Fruit fly (Drosophila melanogaster) whole organism, embryonic: ENCODE measurements around the gene ebo.
A peak's percentile ranks its signal among the peaks of the same experiment; 100 is the strongest.

ENCODE experiments used
- Atf3 ChIP-seq: fragments of 200-800 bp; sonication (Bioruptor generic); optimal IDR thresholded peaks from 3 replicates; lab custom pipeline; 2016; ENCODE audit warnings: missing biosample characterization, missing genetic modification characterization
- B-H1 ChIP-seq: fragments of 200-800 bp; sonication (Bioruptor generic); IDR thresholded peaks from 3 replicates; pipeline ENCODE4 v1.3.6; 2022; ENCODE audit warnings: missing biosample characterization, missing genetic modification characterization
- Blimp-1 ChIP-seq: fragments of 200-800 bp; sonication (Bioruptor generic); optimal IDR thresholded peaks from 3 replicates; lab custom pipeline; 2018; ENCODE audit warnings: missing biosample characterization, missing genetic modification characterization, mild to moderate bottlenecking, moderate library complexity, missing genetic modification reagents
- CG10267 ChIP-seq: fragments of 200-800 bp; sonication (Bioruptor generic); optimal IDR thresholded peaks from 2 replicates; lab custom pipeline; 2018; ENCODE audit warnings: missing biosample characterization, mild to moderate bottlenecking, missing genetic modification characterization, moderate library complexity
- CG10979 ChIP-seq: fragments of 200-800 bp; sonication (Bioruptor generic); optimal IDR thresholded peaks from 2 replicates; lab custom pipeline; 2018; ENCODE audit warnings: missing biosample characterization, mild to moderate bottlenecking, missing genetic modification characterization, moderate library complexity
- CG11085 ChIP-seq: fragments of 200-800 bp; sonication (Bioruptor generic); IDR thresholded peaks from 2 replicates; pipeline ENCODE4 v1.3.6; 2022; ENCODE audit warnings: missing biosample characterization, missing genetic modification characterization
- CG11398 ChIP-seq: fragments of 200-800 bp; sonication (Bioruptor generic); optimal IDR thresholded peaks from 2 replicates; lab custom pipeline; 2016; ENCODE audit warnings: missing biosample characterization, missing genetic modification characterization
- CG11723 ChIP-seq: fragments of 200-800 bp; sonication (Bioruptor generic); optimal IDR thresholded peaks from 2 replicates; lab custom pipeline; 2017; ENCODE audit warnings: missing biosample characterization, mild to moderate bottlenecking, missing genetic modification characterization
- CG12236 ChIP-seq: fragments of 200-800 bp; sonication (Bioruptor generic); optimal IDR thresholded peaks from 2 replicates; lab custom pipeline; 2016; ENCODE audit warnings: missing biosample characterization, missing genetic modification characterization
- CG13894 ChIP-seq: fragments of 200-800 bp; sonication (Bioruptor generic); optimal IDR thresholded peaks from 3 replicates; lab custom pipeline; 2018; ENCODE audit warnings: missing biosample characterization, mild to moderate bottlenecking, missing genetic modification characterization, moderate library complexity
- CG16815 ChIP-seq: fragments of 200-800 bp; sonication (Bioruptor generic); optimal IDR thresholded peaks from 3 replicates; lab custom pipeline; 2017; ENCODE audit warnings: missing biosample characterization, mild to moderate bottlenecking, missing genetic modification characterization
- CG17568 ChIP-seq: fragments of 200-800 bp; sonication (Bioruptor generic); optimal IDR thresholded peaks from 2 replicates; lab custom pipeline; 2018; ENCODE audit warnings: missing biosample characterization, mild to moderate bottlenecking, missing genetic modification characterization, moderate library complexity
- CG2712 ChIP-seq: fragments of 200-800 bp; optimal IDR thresholded peaks from 3 replicates; lab custom pipeline; 2019; ENCODE audit warnings: missing biosample characterization, mild to moderate bottlenecking, missing genetic modification characterization, moderate library complexity
- CG6272 ChIP-seq: fragments of 200-800 bp; sonication (Bioruptor generic); IDR thresholded peaks from 2 replicates; pipeline ENCODE4 v1.3.6; 2022; ENCODE audit warnings: missing biosample characterization, missing genetic modification characterization
- CG6654 ChIP-seq: fragments of 200-800 bp; sonication (Bioruptor generic); optimal IDR thresholded peaks from 2 replicates; lab custom pipeline; 2017; ENCODE audit warnings: missing biosample characterization, mild to moderate bottlenecking, missing genetic modification characterization
- CG6791 ChIP-seq: fragments of 200-800 bp; sonication (Bioruptor generic); IDR thresholded peaks from 3 replicates; pipeline ENCODE4 v1.3.6; 2022; ENCODE audit warnings: missing biosample characterization, missing genetic modification characterization; ENCODE audit not compliant: partially characterized antibody
- CG7987 ChIP-seq: fragments of 200-800 bp; sonication (Bioruptor generic); optimal IDR thresholded peaks from 2 replicates; lab custom pipeline; 2018; ENCODE audit warnings: missing biosample characterization, mild to moderate bottlenecking, missing genetic modification characterization, moderate library complexity
- CG8089 ChIP-seq: fragments of 200-800 bp; sonication (Bioruptor generic); optimal IDR thresholded peaks from 3 replicates; lab custom pipeline; 2016; ENCODE audit warnings: missing biosample characterization, missing genetic modification characterization
- CG9876 ChIP-seq: fragments of 200-800 bp; sonication (Bioruptor generic); optimal IDR thresholded peaks from 2 replicates; lab custom pipeline; 2016; ENCODE audit warnings: missing biosample characterization, missing genetic modification characterization
- CTCF ChIP-seq: fragments of 200-800 bp; sonication (Bioruptor generic); optimal IDR thresholded peaks from 2 replicates; lab custom pipeline; 2017; ENCODE audit warnings: missing biosample characterization, mild to moderate bottlenecking, missing genetic modification characterization, moderate library complexity
- Camta ChIP-seq: fragments of 200-800 bp; sonication (Bioruptor generic); optimal IDR thresholded peaks from 2 replicates; lab custom pipeline; 2016; ENCODE audit warnings: missing biosample characterization, missing genetic modification characterization
- D19A ChIP-seq: fragments of 200-800 bp; optimal IDR thresholded peaks from 3 replicates; lab custom pipeline; 2019; ENCODE audit warnings: missing biosample characterization, mild to moderate bottlenecking, missing genetic modification characterization, moderate library complexity
- HLH4C ChIP-seq: fragments of 200-800 bp; sonication (Bioruptor generic); IDR thresholded peaks from 3 replicates; pipeline ENCODE4 v1.3.6; 2022; ENCODE audit warnings: missing biosample characterization, missing genetic modification characterization; ENCODE audit not compliant: partially characterized antibody
- HLH54F ChIP-seq: fragments of 200-800 bp; sonication (Bioruptor generic); optimal IDR thresholded peaks from 3 replicates; lab custom pipeline; 2016; ENCODE audit warnings: missing biosample characterization, missing genetic modification characterization
- Hand ChIP-seq: fragments of 200-800 bp; sonication (Bioruptor generic); optimal IDR thresholded peaks from 2 replicates; lab custom pipeline; 2017; ENCODE audit warnings: mild to moderate bottlenecking, missing biosample characterization, missing genetic modification reagents, missing genetic modification characterization
- Lim3 ChIP-seq: fragments of 200-800 bp; sonication (Bioruptor generic); IDR thresholded peaks from 2 replicates; pipeline ENCODE4 v1.3.6; 2022; ENCODE audit warnings: missing biosample characterization, missing genetic modification characterization
- Nf-YB ChIP-seq: fragments of 200-800 bp; sonication (Bioruptor generic); optimal IDR thresholded peaks from 3 replicates; lab custom pipeline; 2019; ENCODE audit warnings: missing biosample characterization, mild to moderate bottlenecking, missing genetic modification characterization, moderate library complexity
- NfI ChIP-seq: fragments of 200-800 bp; sonication (Bioruptor generic); optimal IDR thresholded peaks from 3 replicates; lab custom pipeline; 2018; ENCODE audit warnings: missing biosample characterization, mild to moderate bottlenecking, missing genetic modification characterization, moderate library complexity
- Opbp ChIP-seq: fragments of 200-800 bp; sonication (Bioruptor generic); IDR thresholded peaks from 3 replicates; pipeline ENCODE4 v1.3.6; 2022; ENCODE audit warnings: missing biosample characterization, missing genetic modification characterization; ENCODE audit not compliant: partially characterized antibody
- Sin3A ChIP-seq: fragments of >200 bp; optimal IDR thresholded peaks from 2 replicates; lab custom pipeline; 2018
- Six4 ChIP-seq: fragments of 200-800 bp; sonication (Bioruptor generic); optimal IDR thresholded peaks from 2 replicates; lab custom pipeline; 2016; ENCODE audit warnings: missing biosample characterization, missing genetic modification characterization
- Sox102F ChIP-seq: fragments of 200-800 bp; sonication (Bioruptor generic); optimal IDR thresholded peaks from 2 replicates; lab custom pipeline; 2018; ENCODE audit warnings: missing biosample characterization, mild to moderate bottlenecking, missing genetic modification characterization, moderate library complexity
- Spps ChIP-seq: fragments of 200-800 bp; sonication (Bioruptor generic); optimal IDR thresholded peaks from 2 replicates; lab custom pipeline; 2018; ENCODE audit warnings: missing biosample characterization, mild to moderate bottlenecking, missing genetic modification characterization
- cwo ChIP-seq: fragments of 200-800 bp; sonication (Bioruptor generic); optimal IDR thresholded peaks from 3 replicates; lab custom pipeline; 2017; ENCODE audit warnings: missing biosample characterization, missing genetic modification characterization, mild to moderate bottlenecking, moderate library complexity, missing genetic modification reagents
- eve ChIP-seq, 2 experiments: fragments of >200 bp; optimal IDR thresholded peaks; 2 replicates each; lab custom pipeline; 2017; ENCODE audit warnings: missing biosample characterization in 2 of 2, missing genetic modification characterization in 2 of 2
- fru ChIP-seq: fragments of >200 bp; optimal IDR thresholded peaks from 2 replicates; lab custom pipeline; 2017
- grau ChIP-seq: fragments of 200-800 bp; optimal IDR thresholded peaks from 3 replicates; lab custom pipeline; 2019; ENCODE audit warnings: missing biosample characterization, mild to moderate bottlenecking, missing genetic modification characterization, moderate library complexity
- gro ChIP-seq: fragments of 200-800 bp; sonication (Bioruptor generic); optimal IDR thresholded peaks from 2 replicates; lab custom pipeline; 2016; ENCODE audit warnings: missing biosample characterization, missing genetic modification characterization
- ham ChIP-seq: fragments of 200-800 bp; sonication (Bioruptor generic); IDR thresholded peaks from 2 replicates; pipeline ENCODE4 v1.3.6; 2022; ENCODE audit warnings: missing biosample characterization, missing genetic modification characterization
- hbn ChIP-seq: fragments of 200-800 bp; sonication (Bioruptor generic); IDR thresholded peaks from 2 replicates; pipeline ENCODE4 v1.3.6; 2022; ENCODE audit warnings: missing biosample characterization, missing genetic modification characterization; ENCODE audit not compliant: partially characterized antibody
- inv ChIP-seq: fragments of 200-800 bp; sonication (Bioruptor generic); IDR thresholded peaks from 2 replicates; pipeline ENCODE4 v1.3.6; 2022; ENCODE audit warnings: missing biosample characterization, missing genetic modification characterization; ENCODE audit not compliant: partially characterized antibody
- kni ChIP-seq: fragments of 200-800 bp; sonication (Bioruptor generic); optimal IDR thresholded peaks from 3 replicates; lab custom pipeline; 2017; ENCODE audit warnings: mild to moderate bottlenecking, missing biosample characterization, missing genetic modification reagents, missing genetic modification characterization
- mam ChIP-seq: fragments of 200-800 bp; sonication (Bioruptor generic); optimal IDR thresholded peaks from 3 replicates; lab custom pipeline; 2016; ENCODE audit warnings: missing biosample characterization, missing genetic modification characterization
- p53 ChIP-seq: fragments of 200-800 bp; sonication (Bioruptor generic); optimal IDR thresholded peaks from 2 replicates; lab custom pipeline; 2016; ENCODE audit warnings: missing biosample characterization, missing genetic modification characterization
- pb ChIP-seq: fragments of 200-800 bp; sonication (Bioruptor generic); optimal IDR thresholded peaks from 3 replicates; lab custom pipeline; 2016; ENCODE audit warnings: missing biosample characterization, missing genetic modification characterization
- rib ChIP-seq: fragments of 200-800 bp; sonication (Bioruptor generic); IDR thresholded peaks from 2 replicates; pipeline ENCODE4 v1.3.6; 2022; ENCODE audit warnings: missing biosample characterization, missing genetic modification characterization
- schlank ChIP-seq: fragments of 200-800 bp; sonication (Bioruptor generic); optimal IDR thresholded peaks from 2 replicates; lab custom pipeline; 2018; ENCODE audit warnings: missing biosample characterization, mild to moderate bottlenecking, missing genetic modification characterization
- tap ChIP-seq: fragments of 200-800 bp; optimal IDR thresholded peaks from 3 replicates; lab custom pipeline; 2019; ENCODE audit warnings: missing biosample characterization, mild to moderate bottlenecking, missing genetic modification characterization, moderate library complexity
- zen ChIP-seq: fragments of 200-800 bp; sonication (Bioruptor generic); optimal IDR thresholded peaks from 3 replicates; lab custom pipeline; 2018; ENCODE audit warnings: missing biosample characterization, mild to moderate bottlenecking, missing genetic modification characterization, moderate library complexity
- zen2 ChIP-seq: fragments of 200-800 bp; sonication (Bioruptor generic); IDR thresholded peaks from 3 replicates; pipeline ENCODE4 v1.3.6; 2022; ENCODE audit warnings: missing biosample characterization, missing genetic modification characterization; ENCODE audit not compliant: partially characterized antibody

Gene ebo

DNA sequence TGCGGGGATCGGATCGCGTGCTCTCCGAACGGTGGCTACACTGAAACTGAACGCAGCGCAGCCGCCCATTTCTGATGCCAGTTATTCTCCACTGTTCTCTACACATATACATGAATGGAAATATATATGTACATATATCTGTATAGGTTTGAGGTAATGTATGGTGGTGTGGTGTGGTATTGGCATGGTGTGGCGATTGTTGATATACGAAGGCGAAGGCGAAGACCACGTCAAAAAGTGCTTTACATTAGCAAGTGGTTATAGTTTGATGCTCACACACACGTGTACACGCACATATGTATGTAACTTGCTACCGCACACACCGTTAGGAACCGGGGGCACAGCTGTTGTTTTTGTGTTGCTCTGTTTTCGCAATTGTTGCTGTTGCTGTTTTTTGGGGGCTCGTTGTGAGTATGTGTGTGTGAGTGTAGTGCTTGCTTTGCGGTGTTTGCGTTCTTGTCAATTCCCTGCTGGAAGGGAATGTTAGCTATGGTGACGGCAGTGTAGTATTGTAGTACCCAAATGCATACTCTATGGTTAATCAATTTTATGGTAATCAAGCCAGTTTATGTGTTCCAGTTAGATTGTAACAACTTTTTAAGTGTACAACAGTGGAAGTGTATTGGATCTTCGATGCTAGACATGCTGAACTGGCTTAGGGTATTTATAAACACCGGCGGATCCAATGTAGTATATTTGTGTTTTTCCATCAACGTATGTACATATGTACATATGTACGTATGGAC, 17.2 kb upstream of the ebo start, which contains the start of gene CG17896 (continued):
- TF ChIP-seq CG2712 = peak; percentile 95
- TF ChIP-seq p53 (GFP tag; lab: Kevin White, UChicago) = peak; percentile 94
- peak; percentile 99 for TF ChIP-seq schlank (tag; lab: Kevin White, UChicago)
- no peak for TF ChIP-seq eve (GFP tag; optimal IDR thresholded peaks at IDR 0.05; lab: Kevin White, UChicago)
- TF ChIP-seq CG8089 (GFP tag; lab: Kevin White, UChicago) = peak; percentile 96
- peak; percentile 97 for TF ChIP-seq ham (GFP tag; lab: Robert Waterston, UW)
- peak; percentile 99 for TF ChIP-seq HLH54F
- TF ChIP-seq CG11723 (GFP tag; lab: Kevin White, UChicago) = peak; percentile 89
- TF ChIP-seq rib = peak; percentile 99
- peak; percentile 95 for TF ChIP-seq Hand
- TF ChIP-seq zen = peak; percentile 91
- no peak for TF ChIP-seq CG17568 (GFP tag; lab: Kevin White, UChicago)
- TF ChIP-seq CG11085 (GFP tag; lab: Robert Waterston, UW) = peak; percentile 99
- no peak for TF ChIP-seq zen2 (GFP tag; lab: Robert Waterston, UW)
- no peak for TF ChIP-seq Sin3A (lab: Kevin White, UChicago)
- peak; percentile 99 for TF ChIP-seq gro (GFP tag; lab: Kevin White, UChicago)
- TF ChIP-seq Camta = peak; percentile 97
- TF ChIP-seq Blimp-1 = peak; percentile 92
- TF ChIP-seq grau (tag; lab: Kevin White, UChicago) = peak; percentile 97
- peak; percentile 95 for TF ChIP-seq CG7987 (GFP tag; lab: Kevin White, UChicago)
- TF ChIP-seq Lim3 (GFP tag; lab: Robert Waterston, UW) = peak; percentile 94
- peak; percentile 96 for TF ChIP-seq cwo (GFP tag; lab: Kevin White, UChicago)
- peak; percentile 97 for TF ChIP-seq Six4 (GFP tag; lab: Kevin White, UChicago)
- TF ChIP-seq CG10267 (tag; lab: Kevin White, UChicago) = peak; percentile 87
- TF ChIP-seq pb = peak; percentile 98
- TF ChIP-seq CG6654 (GFP tag; lab: Kevin White, UChicago) = peak; percentile 84
- TF ChIP-seq D19A = peak; percentile 99
- peak; percentile 99 for TF ChIP-seq mam
- peak; percentile 96 for TF ChIP-seq Atf3
- peak; percentile 93 for TF ChIP-seq CG12236 (GFP tag; lab: Kevin White, UChicago)
- no peak for TF ChIP-seq fru (lab: Kevin White, UChicago)
- peak; percentile 80 for TF ChIP-seq Nf-YB
- TF ChIP-seq B-H1 (GFP tag; lab: Robert Waterston, UW) = peak; percentile 97
- TF ChIP-seq CG9876 = peak; percentile 98
- TF ChIP-seq kni (GFP tag; lab: Kevin White, UChicago) = peak; percentile 55
- peak; percentile 97 for TF ChIP-seq Sox102F
- TF ChIP-seq hbn (GFP tag; lab: Robert Waterston, UW) = no peak
- no peak for TF ChIP-seq HLH4C (GFP tag; lab: Robert Waterston, UW)
- TF ChIP-seq CG10979 (tag; lab: Kevin White, UChicago) = peak; percentile 90
- TF ChIP-seq CG6791 = no peak
- TF ChIP-seq NfI (GFP tag; lab: Kevin White, UChicago) = peak; percentile 97
- TF ChIP-seq CG11398 (GFP tag; lab: Kevin White, UChicago) = peak; percentile 98
- no peak for TF ChIP-seq Opbp (GFP tag; lab: Robert Waterston, UW)
- no peak for TF ChIP-seq inv (GFP tag; lab: Robert Waterston, UW)
- peak; percentile 91 for TF ChIP-seq tap
- TF ChIP-seq CTCF (GFP tag; lab: Kevin White, UChicago) = peak; percentile 43
- peak; percentile 74 for TF ChIP-seq Spps (tag; lab: Kevin White, UChicago)
- TF ChIP-seq CG6272 (GFP tag; lab: Robert Waterston, UW) = peak; percentile 96
- peak; percentile 97 for TF ChIP-seq CG13894
- peak; percentile 96 for TF ChIP-seq CG16815 (GFP tag; lab: Kevin White, UChicago)
